Fruit fly (Drosophila melanogaster): Measurements from ENCODE around the gene pod1.

Gene pod1

dm6 chrX:6770924-6771323, 32.6 kb upstream of the pod1 start, which contains the start of gene Coq7 (continued):
- TF ChIP-seq CG32264 (GFP tag; optimal IDR thresholded peaks at IDR 0.05), result no peak
- no peak for TF ChIP-seq Mio (GFP tag; optimal IDR thresholded peaks at IDR 0.05)
- no peak for TF ChIP-seq sage (GFP tag; optimal IDR thresholded peaks at IDR 0.05)
- peak; percentile 79 for TF ChIP-seq OdsH (GFP tag; optimal IDR thresholded peaks at IDR 0.05)
- no peak for TF ChIP-seq Hr78 (GFP tag; optimal IDR thresholded peaks at IDR 0.05)
- TF ChIP-seq CrebA (GFP tag; optimal IDR thresholded peaks at IDR 0.05; ENCODE audit: borderline replicate concordance), result no peak
- TF ChIP-seq pan (optimal IDR thresholded peaks at IDR 0.05), result no peak

dm6 chrX:6775622-6776021, 27.9 kb upstream of the pod1 start:
- peak; percentile 8 for TF ChIP-seq h (GFP tag; optimal IDR thresholded peaks at IDR 0.05)
- no peak for TF ChIP-seq Dif (GFP tag; optimal IDR thresholded peaks at IDR 0.05; ENCODE audit: partially characterized antibody)
- no peak for TF ChIP-seq brk (GFP tag; optimal IDR thresholded peaks at IDR 0.05)
- TF ChIP-seq foxo (GFP tag; optimal IDR thresholded peaks at IDR 0.05), result peak in 1 of 2 experiments; percentile 29
- TF ChIP-seq Sp1 (GFP tag; optimal IDR thresholded peaks at IDR 0.05), result peak; percentile 11
- TF ChIP-seq rgr (GFP tag; optimal IDR thresholded peaks at IDR 0.05), result peak; percentile 0
- no peak for TF ChIP-seq N (GFP tag; optimal IDR thresholded peaks at IDR 0.05)
- peak; percentile 3 for TF ChIP-seq psq (GFP tag; optimal IDR thresholded peaks at IDR 0.05)
- no peak for TF ChIP-seq dmrt93B (GFP tag; optimal IDR thresholded peaks at IDR 0.05)
- TF ChIP-seq sage (GFP tag; optimal IDR thresholded peaks at IDR 0.05), result no peak
- TF ChIP-seq Jra (GFP tag; optimal IDR thresholded peaks at IDR 0.05), result no peak
- TF ChIP-seq woc (GFP tag; optimal IDR thresholded peaks at IDR 0.05), result peak; percentile 74
- no peak for TF ChIP-seq dl (GFP tag; optimal IDR thresholded peaks at IDR 0.05; ENCODE audit: insufficient read depth in 1 of 2, partially characterized antibody in 2 of 2)
- peak; percentile 58 for TF ChIP-seq Myc (optimal IDR thresholded peaks at IDR 0.05)
- no peak for TF ChIP-seq pan (optimal IDR thresholded peaks at IDR 0.05)
- peak; percentile 58 for TF ChIP-seq fru (GFP tag; optimal IDR thresholded peaks at IDR 0.05)
- peak; percentile 24 for TF ChIP-seq HLH106 (tag; optimal IDR thresholded peaks at IDR 0.05)

- TF ChIP-seq Abd-B (GFP tag; optimal IDR thresholded peaks at IDR 0.05) (no peak), sage (GFP tag; optimal IDR thresholded peaks at IDR 0.05) (no peak), Myc (optimal IDR thresholded peaks at IDR 0.05) (no peak), lola (GFP tag; optimal IDR thresholded peaks at IDR 0.05) (no peak), Dfd (GFP tag; optimal IDR thresholded peaks at IDR 0.05) (no peak), psq (GFP tag; optimal IDR thresholded peaks at IDR 0.05) (no peak), rgr (GFP tag; optimal IDR thresholded peaks at IDR 0.05) (no peak), GATAd (GFP tag; optimal IDR thresholded peaks at IDR 0.05) (no peak), tai (GFP tag; optimal IDR thresholded peaks at IDR 0.05) (no peak), Mio (GFP tag; optimal IDR thresholded peaks at IDR 0.05) (no peak), Hr78 (GFP tag; optimal IDR thresholded peaks at IDR 0.05) (no peak), dl (GFP tag; optimal IDR thresholded peaks at IDR 0.05; ENCODE audit: insufficient read depth in 1 of 2, partially characterized antibody in 2 of 2) (no peak), Hnf4 (GFP tag; optimal IDR thresholded peaks at IDR 0.05) (no peak), foxo (GFP tag; optimal IDR thresholded peaks at IDR 0.05) (no peak), Jra (GFP tag; optimal IDR thresholded peaks at IDR 0.05) (no peak), dsf (GFP tag; optimal IDR thresholded peaks at IDR 0.05; ENCODE audit: borderline replicate concordance) (no peak), ey (GFP tag; optimal IDR thresholded peaks at IDR 0.05) (no peak), HLH106 (tag; optimal IDR thresholded peaks at IDR 0.05) (no peak)
These were observed 27.2 kb upstream of the pod1 start for dm6 chrX:6776274-6776673.

- TF ChIP-seq Myc (optimal IDR thresholded peaks at IDR 0.05) (no peak), woc (GFP tag; optimal IDR thresholded peaks at IDR 0.05) (no peak)
These were observed 26.6 kb upstream of the pod1 start for dm6 chrX:6776934-6777333.

dm6 chrX:6777394-6777793, 26.1 kb upstream of the pod1 start:
- TF ChIP-seq GATAd (GFP tag; optimal IDR thresholded peaks at IDR 0.05) (no peak), N (GFP tag; optimal IDR thresholded peaks at IDR 0.05) (no peak), pan (optimal IDR thresholded peaks at IDR 0.05) (no peak), CG9705 (GFP tag; optimal IDR thresholded peaks at IDR 0.05) (peak; percentile 70), Sp1 (GFP tag; optimal IDR thresholded peaks at IDR 0.05) (peak; percentile 87), OdsH (GFP tag; optimal IDR thresholded peaks at IDR 0.05) (peak; percentile 83), Hr78 (GFP tag; optimal IDR thresholded peaks at IDR 0.05) (no peak), woc (GFP tag; optimal IDR thresholded peaks at IDR 0.05) (peak; percentile 78), br (GFP tag; optimal IDR thresholded peaks at IDR 0.05) (peak; percentile 87), Mio (GFP tag; optimal IDR thresholded peaks at IDR 0.05) (no peak), h (GFP tag; optimal IDR thresholded peaks at IDR 0.05) (peak; percentile 88), Dfd (GFP tag; optimal IDR thresholded peaks at IDR 0.05) (no peak), HLH106 (tag; optimal IDR thresholded peaks at IDR 0.05) (peak; percentile 87), rgr (GFP tag; optimal IDR thresholded peaks at IDR 0.05) (peak; percentile 82), sv (GFP tag; optimal IDR thresholded peaks at IDR 0.05) (no peak), jim (GFP tag; optimal IDR thresholded peaks at IDR 0.05) (no peak), Hr83 (GFP tag; optimal IDR thresholded peaks at IDR 0.05; ENCODE audit: poor library complexity, severe bottlenecking) (no peak), dsf (GFP tag; optimal IDR thresholded peaks at IDR 0.05; ENCODE audit: borderline replicate concordance) (no peak), Rel (GFP tag; optimal IDR thresholded peaks at IDR 0.05) (no peak), Rel (tag; optimal IDR thresholded peaks at IDR 0.05) (peak; percentile 28), fru (GFP tag; optimal IDR thresholded peaks at IDR 0.05) (peak; percentile 90), tai (GFP tag; optimal IDR thresholded peaks at IDR 0.05) (no peak), foxo (GFP tag; optimal IDR thresholded peaks at IDR 0.05) (peak in 1 of 2 experiments; percentile 87), dmrt93B (GFP tag; optimal IDR thresholded peaks at IDR 0.05) (peak; percentile 73), ey (GFP tag; optimal IDR thresholded peaks at IDR 0.05) (peak; percentile 88), psq (GFP tag; optimal IDR thresholded peaks at IDR 0.05) (peak; percentile 70), CG32264 (GFP tag; optimal IDR thresholded peaks at IDR 0.05) (peak; percentile 62), sage (GFP tag; optimal IDR thresholded peaks at IDR 0.05) (peak; percentile 69), Jra (GFP tag; optimal IDR thresholded peaks at IDR 0.05) (peak; percentile 3), Dif (GFP tag; optimal IDR thresholded peaks at IDR 0.05; ENCODE audit: partially characterized antibody) (peak; percentile 1), Abd-B (GFP tag; optimal IDR thresholded peaks at IDR 0.05) (no peak), dl (GFP tag; optimal IDR thresholded peaks at IDR 0.05; ENCODE audit: insufficient read depth in 1 of 2, partially characterized antibody in 2 of 2) (no peak)

Measured in whole organism, wandering third instar larva.